Fruit fly (Drosophila melanogaster): ENCODE results near the gene ear.

The ear gene

DNA sequence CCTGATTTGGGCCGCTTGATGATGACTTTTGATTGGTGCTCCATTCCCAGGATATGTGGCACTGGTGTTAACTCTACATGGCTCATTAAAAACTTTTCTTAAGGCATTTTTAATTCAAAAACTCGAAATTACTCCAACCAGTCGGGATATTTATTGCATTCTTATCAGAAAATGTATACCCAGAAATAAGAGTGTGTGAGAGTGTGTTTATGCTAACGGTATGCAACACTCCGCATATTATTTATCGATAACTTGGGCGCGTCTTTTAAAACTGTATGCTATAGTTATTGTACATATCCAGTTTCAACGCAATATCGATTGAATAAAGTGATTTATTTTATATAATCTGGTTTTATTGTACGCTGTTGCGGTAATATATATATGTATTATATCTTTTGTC lies 46.9 kb downstream of the ear start, which contains the start of gene CG34404 (continued):
- no peak for TF ChIP-seq CG8924 (tag; optimal IDR thresholded peaks at IDR 0.05)
- no peak for TF ChIP-seq CG17612 (GFP tag; IDR thresholded peaks at IDR 0.05)
- TF ChIP-seq CG18619 (GFP tag; optimal IDR thresholded peaks at IDR 0.05), result no peak
- no peak for TF ChIP-seq odd (GFP tag; optimal IDR thresholded peaks at IDR 0.05)
- TF ChIP-seq CG6683 (GFP tag; optimal IDR thresholded peaks at IDR 0.05), result no peak
- peak; percentile 75 for TF ChIP-seq CG32767 (GFP tag; IDR thresholded peaks at IDR 0.05)
- TF ChIP-seq Side (GFP tag; optimal IDR thresholded peaks at IDR 0.05), result peak; percentile 19
- TF ChIP-seq tup (GFP tag; optimal IDR thresholded peaks at IDR 0.05), result no peak
- TF ChIP-seq CG34224 (GFP tag; IDR thresholded peaks at IDR 0.05; ENCODE audit: partially characterized antibody), result no peak
- no peak for TF ChIP-seq wor (GFP tag; IDR thresholded peaks at IDR 0.05)
- TF ChIP-seq insv (GFP tag; optimal IDR thresholded peaks at IDR 0.05), result peak; percentile 61 to 96
- no peak for TF ChIP-seq kni (GFP tag; optimal IDR thresholded peaks at IDR 0.05)
- no peak for TF ChIP-seq sc (optimal IDR thresholded peaks at IDR 0.05)
- no peak for TF ChIP-seq sc (GFP tag; optimal IDR thresholded peaks at IDR 0.05)
- TF ChIP-seq CG7357 (GFP tag; IDR thresholded peaks at IDR 0.05), result no peak
- no peak for TF ChIP-seq ERR (GFP tag; optimal IDR thresholded peaks at IDR 0.05)
- TF ChIP-seq CG34422 (GFP tag; IDR thresholded peaks at IDR 0.05), result no peak
- TF ChIP-seq psq (GFP tag; optimal IDR thresholded peaks at IDR 0.05), result no peak
- no peak for TF ChIP-seq Nf-YA (GFP tag; IDR thresholded peaks at IDR 0.05)
- TF ChIP-seq CG9797 (GFP tag; optimal IDR thresholded peaks at IDR 0.05), result no peak
- TF ChIP-seq GATAe (GFP tag; conservative IDR thresholded peaks at IDR 0.05), result no peak
- TF ChIP-seq CG12769 (tag; optimal IDR thresholded peaks at IDR 0.05), result no peak
- no peak for TF ChIP-seq CG8089 (GFP tag; optimal IDR thresholded peaks at IDR 0.05)
- TF ChIP-seq pan (optimal IDR thresholded peaks at IDR 0.05), result no peak
- no peak for TF ChIP-seq pan (GFP tag; optimal IDR thresholded peaks at IDR 0.05 in 1 of 2, IDR thresholded peaks at IDR 0.05 in 1 of 2)
- TF ChIP-seq CG17568 (GFP tag; optimal IDR thresholded peaks at IDR 0.05), result no peak
- no peak for TF ChIP-seq ara (GFP tag; IDR thresholded peaks at IDR 0.05)
- TF ChIP-seq D19B (GFP tag; optimal IDR thresholded peaks at IDR 0.05), result no peak
- TF ChIP-seq CG1602 (GFP tag; optimal IDR thresholded peaks at IDR 0.05), result no peak
- TF ChIP-seq CG13424 (tag; optimal IDR thresholded peaks at IDR 0.05), result no peak
- no peak for TF ChIP-seq Hr78 (GFP tag; optimal IDR thresholded peaks at IDR 0.05)
- TF ChIP-seq ro (GFP tag; IDR thresholded peaks at IDR 0.05), result no peak
- no peak for TF ChIP-seq CG7271 (tag; optimal IDR thresholded peaks at IDR 0.05)
- no peak for TF ChIP-seq CG3726 (GFP tag; IDR thresholded peaks at IDR 0.05)
- no peak for TF ChIP-seq tap (tag; optimal IDR thresholded peaks at IDR 0.05)
- no peak for TF ChIP-seq Bgb (GFP tag; IDR thresholded peaks at IDR 0.05; ENCODE audit: partially characterized antibody)
- no peak for TF ChIP-seq CG18262 (tag; optimal IDR thresholded peaks at IDR 0.05)
- no peak for TF ChIP-seq stc (GFP tag; IDR thresholded peaks at IDR 0.05)
- no peak for TF ChIP-seq CG2199 (GFP tag; IDR thresholded peaks at IDR 0.05)
- TF ChIP-seq chif (GFP tag; optimal IDR thresholded peaks at IDR 0.05), result no peak
- no peak for TF ChIP-seq br (optimal IDR thresholded peaks at IDR 0.05)
- TF ChIP-seq sr (GFP tag; IDR thresholded peaks at IDR 0.05), result no peak
- no peak for TF ChIP-seq abd-A (tag; optimal IDR thresholded peaks at IDR 0.05)
- no peak for TF ChIP-seq CG12236 (GFP tag; optimal IDR thresholded peaks at IDR 0.05)
- TF ChIP-seq CG31365 (tag; optimal IDR thresholded peaks at IDR 0.05), result no peak
- peak; percentile 46 for TF ChIP-seq pzg (GFP tag; optimal IDR thresholded peaks at IDR 0.05)
- no peak for TF ChIP-seq oc (tag; optimal IDR thresholded peaks at IDR 0.05)
- 0 out of 3 replicates have a peak, but pooled peaks have one; percentile 26 for TF ChIP-seq CG16813 (GFP tag; IDR thresholded peaks at IDR 0.05; ENCODE audit: partially characterized antibody)
- TF ChIP-seq al (GFP tag; IDR thresholded peaks at IDR 0.05), result no peak
- TF ChIP-seq CG4424 (GFP tag; optimal IDR thresholded peaks at IDR 0.05), result no peak
- no peak for TF ChIP-seq CG7786 (GFP tag; optimal IDR thresholded peaks at IDR 0.05)
- TF ChIP-seq cg (GFP tag; optimal IDR thresholded peaks at IDR 0.05), result peak; percentile 54
